Fruit fly (Drosophila melanogaster): ENCODE data around the gene Hmt-1.

The Hmt-1 gene

dm6 chr3R:15857189-15857767 lies at the start of gene Hmt-1 (continued):
- TF ChIP-seq CG12391 (tag; optimal IDR thresholded peaks at IDR 0.05) (peak; percentile 64), CG4617 (GFP tag; optimal IDR thresholded peaks at IDR 0.05; ENCODE audit: borderline replicate concordance) (peak; percentile 30), MBD-R2 (GFP tag; IDR thresholded peaks at IDR 0.05) (peak; percentile 61; the same call in 1 of the 2 replicates), bsh (GFP tag; optimal IDR thresholded peaks at IDR 0.05) (no peak), hkb (optimal IDR thresholded peaks at IDR 0.05) (peak; percentile 11), hkb (GFP tag; IDR thresholded peaks at IDR 0.05) (no peak), Ets65A (GFP tag) (no peak), lilli (GFP tag; optimal IDR thresholded peaks at IDR 0.05) (peak; percentile 43), stwl (tag; optimal IDR thresholded peaks at IDR 0.05) (peak; percentile 52), YL-1 (GFP tag; optimal IDR thresholded peaks at IDR 0.05) (peak; percentile 53), sob (GFP tag; IDR thresholded peaks at IDR 0.05) (0 out of 2 replicates have a peak, but pooled peaks have one; percentile 20), H15 (GFP tag; IDR thresholded peaks at IDR 0.05) (no peak), BEAF-32 (GFP tag; optimal IDR thresholded peaks at IDR 0.05) (peak; percentile 47), MESR4 (GFP tag; optimal IDR thresholded peaks at IDR 0.05) (peak; percentile 82), CG17829 (tag; optimal IDR thresholded peaks at IDR 0.05) (peak; percentile 53), CG9727 (GFP tag; optimal IDR thresholded peaks at IDR 0.05) (peak; percentile 9), CG33557 (GFP tag; optimal IDR thresholded peaks at IDR 0.05) (no peak), sens (GFP tag) (peak; percentile 83), sc (optimal IDR thresholded peaks at IDR 0.05) (no peak), sc (GFP tag; optimal IDR thresholded peaks at IDR 0.05) (no peak), HmgZ (tag; optimal IDR thresholded peaks at IDR 0.05) (peak; percentile 42), CG16813 (GFP tag; IDR thresholded peaks at IDR 0.05; ENCODE audit: partially characterized antibody) (peak; percentile 23; the same call in 1 of the 3 replicates), chinmo (GFP tag; IDR thresholded peaks at IDR 0.05; ENCODE audit: partially characterized antibody) (no peak), Meics (GFP tag; optimal IDR thresholded peaks at IDR 0.05) (no peak), Dp (GFP tag; optimal IDR thresholded peaks at IDR 0.05) (peak; percentile 94), CHES-1-like (GFP tag; optimal IDR thresholded peaks at IDR 0.05) (peak; percentile 3), Hsf (GFP tag; optimal IDR thresholded peaks at IDR 0.05) (peak; percentile 25), Pdp1 (GFP tag; optimal IDR thresholded peaks at IDR 0.05) (peak in 1 of 2 experiments; percentile 93), CG2116 (GFP tag; optimal IDR thresholded peaks at IDR 0.05) (peak; percentile 61), ftz-f1 (GFP tag; optimal IDR thresholded peaks at IDR 0.05) (peak; percentile 36), CG2120 (GFP tag; optimal IDR thresholded peaks at IDR 0.05) (peak; percentile 31), CG12659 (GFP tag; optimal IDR thresholded peaks at IDR 0.05) (peak; percentile 54), phol (tag; optimal IDR thresholded peaks at IDR 0.05) (peak; percentile 57), Ets97D (GFP tag; optimal IDR thresholded peaks at IDR 0.05) (peak; percentile 58), dmrt11E (tag; optimal IDR thresholded peaks at IDR 0.05) (no peak), CG15514 (GFP tag; optimal IDR thresholded peaks at IDR 0.05) (peak; percentile 62), ERR (GFP tag; optimal IDR thresholded peaks at IDR 0.05) (no peak), CG33213 (GFP tag; optimal IDR thresholded peaks at IDR 0.05) (no peak), Lhr (GFP tag; optimal IDR thresholded peaks at IDR 0.05) (peak; percentile 52), slbo (GFP tag; IDR thresholded peaks at IDR 0.05) (no peak), CG8924 (tag; optimal IDR thresholded peaks at IDR 0.05) (peak; percentile 15), sug (tag; optimal IDR thresholded peaks at IDR 0.05) (peak; percentile 47), CG34422 (GFP tag; IDR thresholded peaks at IDR 0.05) (peak; percentile 69; the same call in 1 of the 3 replicates)
